Worm (Caenorhabditis elegans) whole organism, late embryonic: Measurements from ENCODE around the gene mlc-3.

ENCODE experiments used
- C08G9.2 ChIP-seq: sonication (generic microtip); optimal IDR thresholded peaks from 2 replicates; lab custom pipeline; 2016; ENCODE audit warnings: mild to moderate bottlenecking, missing genetic modification characterization, moderate library complexity, missing compliant biosample characterization
- C38D4.7 ChIP-seq: fragments of 200-800 bp; sonication (Bioruptor generic); optimal IDR thresholded peaks from 2 replicates; lab custom pipeline; 2018; ENCODE audit warnings: mild to moderate bottlenecking, missing genetic modification characterization, moderate library complexity, missing compliant biosample characterization
- F13H6.1 ChIP-seq: sonication (generic microtip); optimal IDR thresholded peaks from 2 replicates; lab custom pipeline; 2016; ENCODE audit warnings: missing genetic modification characterization, missing compliant biosample characterization
- K02D7.2 ChIP-seq: sonication (generic microtip); optimal IDR thresholded peaks from 2 replicates; lab custom pipeline; 2017; ENCODE audit warnings: mild to moderate bottlenecking, missing genetic modification characterization, missing compliant biosample characterization
- K09A11.1 ChIP-seq: sonication (generic microtip); optimal IDR thresholded peaks from 2 replicates; lab custom pipeline; 2017; ENCODE audit warnings: antibody characterized with exemption, mild to moderate bottlenecking, missing genetic modification characterization, missing compliant biosample characterization; ENCODE audit not compliant: insufficient read depth
- Y22D7AL.16 ChIP-seq: sonication (generic microtip); optimal IDR thresholded peaks from 2 replicates; lab custom pipeline; 2016; ENCODE audit warnings: missing genetic modification characterization, missing compliant biosample characterization
- ahr-1 ChIP-seq: sonication (generic microtip); optimal IDR thresholded peaks from 2 replicates; lab custom pipeline; 2016; ENCODE audit warnings: missing genetic modification characterization, missing compliant biosample characterization
- ama-1 ChIP-seq: fragments of 150-350 bp; optimal IDR thresholded peaks from 2 replicates; lab custom pipeline; 2014
- ceh-18 ChIP-seq: sonication (generic microtip); optimal IDR thresholded peaks from 2 replicates; lab custom pipeline; 2016; ENCODE audit warnings: missing genetic modification characterization, missing compliant biosample characterization
- ceh-30 ChIP-seq: fragments of 150-350 bp; optimal IDR thresholded peaks from 2 replicates; lab custom pipeline; 2014; ENCODE audit warnings: missing biosample characterization, missing genetic modification characterization
- ceh-31 ChIP-seq: sonication (generic microtip); optimal IDR thresholded peaks from 2 replicates; lab custom pipeline; 2016; ENCODE audit warnings: missing genetic modification characterization, missing compliant biosample characterization
- ceh-48 ChIP-seq: sonication (generic microtip); optimal IDR thresholded peaks from 2 replicates; lab custom pipeline; 2016; ENCODE audit warnings: missing genetic modification characterization, inconsistent platforms, missing compliant biosample characterization
- ceh-6 ChIP-seq: fragments of 200-800 bp; sonication (Bioruptor generic); optimal IDR thresholded peaks from 2 replicates; lab custom pipeline; 2018; ENCODE audit warnings: mild to moderate bottlenecking, missing genetic modification characterization, missing compliant biosample characterization
- ceh-9 ChIP-seq: sonication (generic microtip); optimal IDR thresholded peaks from 2 replicates; lab custom pipeline; 2016; ENCODE audit warnings: mild to moderate bottlenecking, missing genetic modification characterization, inconsistent platforms, missing compliant biosample characterization
- che-1 ChIP-seq: sonication (generic microtip); optimal IDR thresholded peaks from 2 replicates; lab custom pipeline; 2016; ENCODE audit warnings: mild to moderate bottlenecking, missing genetic modification characterization, missing compliant biosample characterization
- dmd-4 ChIP-seq: sonication (generic microtip); optimal IDR thresholded peaks from 2 replicates; lab custom pipeline; 2016; ENCODE audit warnings: borderline replicate concordance, missing genetic modification characterization, missing compliant biosample characterization
- elt-2 ChIP-seq: sonication (generic microtip); optimal IDR thresholded peaks from 2 replicates; lab custom pipeline; 2016; ENCODE audit warnings: missing genetic modification reagents, missing genetic modification characterization, missing compliant biosample characterization
- elt-4 ChIP-seq: sonication (generic microtip); optimal IDR thresholded peaks from 2 replicates; lab custom pipeline; 2016; ENCODE audit warnings: missing genetic modification characterization, missing compliant biosample characterization
- ets-4 ChIP-seq: sonication (generic microtip); optimal IDR thresholded peaks from 2 replicates; lab custom pipeline; 2016; ENCODE audit warnings: missing genetic modification characterization, missing compliant biosample characterization
- eyg-1 ChIP-seq: sonication (generic microtip); optimal IDR thresholded peaks from 2 replicates; lab custom pipeline; 2016; ENCODE audit warnings: missing genotype, missing genetic modification characterization, missing compliant biosample characterization
- fax-1 ChIP-seq: sonication (generic microtip); optimal IDR thresholded peaks from 2 replicates; lab custom pipeline; 2016; ENCODE audit warnings: missing genotype, missing genetic modification characterization, missing compliant biosample characterization
- fkh-10 ChIP-seq: fragments of 150-350 bp; optimal IDR thresholded peaks from 2 replicates; lab custom pipeline; 2014; ENCODE audit warnings: missing biosample characterization, missing genetic modification reagents, missing genetic modification characterization
- gmeb-2 ChIP-seq: sonication (generic microtip); optimal IDR thresholded peaks from 2 replicates; lab custom pipeline; 2016; ENCODE audit warnings: missing genetic modification characterization, inconsistent platforms, missing compliant biosample characterization
- hlh-15 ChIP-seq: sonication (generic microtip); optimal IDR thresholded peaks from 2 replicates; lab custom pipeline; 2016; ENCODE audit warnings: missing genetic modification characterization, missing compliant biosample characterization
- hlh-30 ChIP-seq: sonication (generic microtip); optimal IDR thresholded peaks from 2 replicates; lab custom pipeline; 2017; ENCODE audit warnings: antibody characterized with exemption, missing genetic modification characterization, missing compliant biosample characterization; ENCODE audit not compliant: insufficient read depth
- hlh-6 ChIP-seq: sonication (generic microtip); optimal IDR thresholded peaks from 2 replicates; lab custom pipeline; 2016; ENCODE audit warnings: missing genotype, missing genetic modification characterization, missing compliant biosample characterization
- hlh-8 ChIP-seq: sonication (generic microtip); optimal IDR thresholded peaks from 2 replicates; lab custom pipeline; 2016; ENCODE audit warnings: missing genotype, missing genetic modification characterization, missing compliant biosample characterization
- madf-2 ChIP-seq: sonication (generic microtip); optimal IDR thresholded peaks from 2 replicates; lab custom pipeline; 2017; ENCODE audit warnings: missing genetic modification characterization, missing compliant biosample characterization
- nhr-11 ChIP-seq: fragments of 150-350 bp; optimal IDR thresholded peaks from 2 replicates; lab custom pipeline; 2014; ENCODE audit warnings: missing biosample characterization, missing genetic modification characterization
- odd-2 ChIP-seq: sonication (generic microtip); optimal IDR thresholded peaks from 2 replicates; lab custom pipeline; 2017; ENCODE audit warnings: antibody characterized with exemption, mild to moderate bottlenecking, missing genetic modification characterization, missing compliant biosample characterization
- pag-3 ChIP-seq: sonication (generic microtip); optimal IDR thresholded peaks from 2 replicates; lab custom pipeline; 2016; ENCODE audit warnings: missing compliant biosample characterization, missing genetic modification characterization, borderline replicate concordance
- pax-1 ChIP-seq: fragments of 150-350 bp; optimal IDR thresholded peaks from 2 replicates; lab custom pipeline; 2014; ENCODE audit warnings: missing biosample characterization, missing genetic modification characterization
- pha-4 ChIP-seq: fragments of 150-350 bp; optimal IDR thresholded peaks from 2 replicates; lab custom pipeline; 2018; ENCODE audit warnings: missing biosample characterization, missing genetic modification reagents, missing genetic modification characterization
- pros-1 ChIP-seq: fragments of 150-350 bp; optimal IDR thresholded peaks from 2 replicates; lab custom pipeline; 2014; ENCODE audit warnings: missing biosample characterization, missing genetic modification reagents, missing genetic modification characterization
- ref-2 ChIP-seq: sonication (generic microtip); optimal IDR thresholded peaks from 2 replicates; lab custom pipeline; 2016; ENCODE audit warnings: missing genetic modification characterization, missing compliant biosample characterization
- rnt-1 ChIP-seq: sonication (generic microtip); optimal IDR thresholded peaks from 2 replicates; lab custom pipeline; 2016; ENCODE audit warnings: missing genetic modification characterization, missing compliant biosample characterization
- sdc-2 ChIP-seq: sonication (generic microtip); optimal IDR thresholded peaks from 2 replicates; lab custom pipeline; 2016; ENCODE audit warnings: missing genotype, missing genetic modification characterization, missing compliant biosample characterization
- sox-2 ChIP-seq: fragments of 200-800 bp; sonication (Bioruptor generic); IDR thresholded peaks from 2 replicates; pipeline ENCODE4 v1.3.6; 2022; ENCODE audit warnings: missing genetic modification reagents, missing genetic modification characterization, missing compliant biosample characterization
- syd-9 ChIP-seq: sonication (generic microtip); optimal IDR thresholded peaks from 2 replicates; lab custom pipeline; 2016; ENCODE audit warnings: mild to moderate bottlenecking, missing genetic modification characterization, moderate library complexity, missing compliant biosample characterization
- tbx-2 ChIP-seq: sonication (generic microtip); optimal IDR thresholded peaks from 2 replicates; lab custom pipeline; 2016; ENCODE audit warnings: missing genetic modification characterization, missing compliant biosample characterization
- tbx-7 ChIP-seq: sonication (generic microtip); optimal IDR thresholded peaks from 2 replicates; lab custom pipeline; 2016; ENCODE audit warnings: missing genotype, missing genetic modification characterization, missing compliant biosample characterization
- unc-86 ChIP-seq: sonication (generic microtip); optimal IDR thresholded peaks from 2 replicates; lab custom pipeline; 2016; ENCODE audit warnings: missing genetic modification characterization, missing compliant biosample characterization
- zip-5 ChIP-seq: sonication (generic microtip); optimal IDR thresholded peaks from 2 replicates; lab custom pipeline; 2016; ENCODE audit warnings: missing genetic modification characterization, missing compliant biosample characterization
- ztf-16 ChIP-seq: sonication (generic microtip); optimal IDR thresholded peaks from 2 replicates; lab custom pipeline; 2017; ENCODE audit warnings: missing genetic modification characterization, missing compliant biosample characterization

Gene mlc-3

ce11 chrIII:5517423-5517822 is 47.4 kb upstream of the mlc-3 start, which contains the start of gene nekl-4:
nekl-4 (minus strand) TSS chrIII:5517523.
- TF ChIP-seq Y22D7AL.16 (no peak), unc-86 (tag; lab: Kevin White, UChicago) (no peak), zip-5 (tag; lab: Kevin White, UChicago) (no peak), ceh-48 (tag; lab: Kevin White, UChicago) (no peak), pros-1 (tag; lab: Kevin White, UChicago) (no peak), K02D7.2 (tag; lab: Kevin White, UChicago) (no peak), nhr-11 (tag; lab: Kevin White, UChicago) (no peak), elt-2 (tag; lab: Kevin White, UChicago) (no peak), hlh-30 (tag; lab: Kevin White, UChicago) (no peak), elt-4 (tag; lab: Kevin White, UChicago) (no peak), madf-2 (no peak), fax-1 (tag; lab: Kevin White, UChicago) (no peak), ceh-31 (tag; lab: Kevin White, UChicago) (no peak), hlh-8 (no peak), C38D4.7 (no peak), hlh-15 (tag; lab: Kevin White, UChicago) (no peak), ceh-30 (no peak)
- TF ChIP-seq, all 69 proteins: peak for 0

- TF ChIP-seq madf-2 (no peak), che-1 (tag; lab: Kevin White, UChicago) (no peak), K09A11.1 (tag; lab: Kevin White, UChicago) (no peak), dmd-4 (tag; lab: Kevin White, UChicago) (no peak)
- TF ChIP-seq, all 69 proteins: peak for 0
Measured at ce11 chrIII:5521930-5522329, 42.9 kb upstream of the mlc-3 start, which contains the start of gene D1044.4. D1044.4 (minus strand) TSS chrIII:5522030.

ce11 chrIII:5525973-5526372 is 38.9 kb upstream of the mlc-3 start, which contains the start of gene dex-1:
dex-1 (plus strand) TSS chrIII:5526104.
- TF ChIP-seq C08G9.2 (tag; lab: Kevin White, UChicago) (no peak), rnt-1 (no peak), ref-2 (no peak), F13H6.1 (tag; lab: Kevin White, UChicago) (no peak), fkh-10 (GFP tag; lab: Kevin White, UChicago) (no peak), eyg-1 (tag; lab: Kevin White, UChicago) (no peak), pros-1 (tag; lab: Kevin White, UChicago) (no peak), gmeb-2 (tag; lab: Kevin White, UChicago) (no peak), pag-3 (tag; lab: Kevin White, UChicago) (no peak), ama-1 (lab: Kevin White, UChicago) (no peak), hlh-6 (tag; lab: Kevin White, UChicago) (no peak), ets-4 (no peak), odd-2 (no peak), sdc-2 (tag; lab: Kevin White, UChicago) (no peak), hlh-30 (tag; lab: Kevin White, UChicago) (no peak), hlh-15 (tag; lab: Kevin White, UChicago) (no peak), pha-4 (no peak), tbx-7 (tag; lab: Kevin White, UChicago) (no peak)

ce11 chrIII:5541777-5542176 is 23.0 kb upstream of the mlc-3 start:
- TF ChIP-seq K09A11.1 (tag; lab: Kevin White, UChicago) = no peak
- no peak for TF ChIP-seq Y22D7AL.16
- TF ChIP-seq ahr-1 (tag; lab: Kevin White, UChicago) = no peak
- TF ChIP-seq unc-86 (tag; lab: Kevin White, UChicago) = no peak

ce11 chrIII:5543050-5543449 is 21.8 kb upstream of the mlc-3 start, which contains the start of gene D1044.6:
D1044.6 (minus strand) TSS chrIII:5543177.
- TF ChIP-seq ceh-18 (tag; lab: Kevin White, UChicago) = no peak
- TF ChIP-seq ceh-9 (tag; lab: Kevin White, UChicago) = no peak
- TF ChIP-seq sox-2 = no peak
- TF ChIP-seq pros-1 (tag; lab: Kevin White, UChicago) = no peak
- TF ChIP-seq nhr-11 (tag; lab: Kevin White, UChicago) = no peak
- no peak for TF ChIP-seq ceh-6
- TF ChIP-seq pax-1 (tag; lab: Kevin White, UChicago) = no peak
- TF ChIP-seq ceh-31 (tag; lab: Kevin White, UChicago) = no peak
- no peak for TF ChIP-seq ceh-30
- TF ChIP-seq tbx-2 (tag; lab: Kevin White, UChicago) = no peak
- TF ChIP-seq ztf-16 = no peak
- no peak for TF ChIP-seq C38D4.7
- TF ChIP-seq madf-2 = no peak
- TF ChIP-seq syd-9 (tag; lab: Kevin White, UChicago) = no peak
- TF ChIP-seq ceh-48 (tag; lab: Kevin White, UChicago) = no peak
- no peak for TF ChIP-seq ref-2
- TF ChIP-seq, all 69 proteins: peak for 0
